Fruit fly (Drosophila melanogaster): ENCODE data around the gene Aven.

Gene Aven

dm6 chrX:12666471-12666884 lies 37.0 kb upstream of the Aven start (continued):
- TF ChIP-seq otp (GFP tag; IDR thresholded peaks at IDR 0.05) (peak; percentile 93), Eip74EF (GFP tag; optimal IDR thresholded peaks at IDR 0.05) (peak in 1 of 2 experiments; percentile 91), CG11695 (GFP tag; IDR thresholded peaks at IDR 0.05) (peak; percentile 96), pan (optimal IDR thresholded peaks at IDR 0.05) (no peak), pan (GFP tag; optimal IDR thresholded peaks at IDR 0.05 in 1 of 2, IDR thresholded peaks at IDR 0.05 in 1 of 2) (peak in 1 of 2 experiments; percentile 97), Dp (GFP tag; optimal IDR thresholded peaks at IDR 0.05) (no peak), dpn (GFP tag; optimal IDR thresholded peaks at IDR 0.05) (peak; percentile 85 to 95), en (GFP tag; optimal IDR thresholded peaks at IDR 0.05) (peak; percentile 43), GATAe (GFP tag; conservative IDR thresholded peaks at IDR 0.05) (peak; percentile 96), CG4360 (GFP tag; IDR thresholded peaks at IDR 0.05) (peak; percentile 61), mam (GFP tag; optimal IDR thresholded peaks at IDR 0.05) (peak; percentile 81), CG13775 (GFP tag; optimal IDR thresholded peaks at IDR 0.05) (peak; percentile 95), CG8944 (GFP tag; optimal IDR thresholded peaks at IDR 0.05) (peak; percentile 56), usp (GFP tag; optimal IDR thresholded peaks at IDR 0.05) (no peak), stwl (tag; optimal IDR thresholded peaks at IDR 0.05) (peak; percentile 86), ssp (GFP tag; IDR thresholded peaks at IDR 0.05) (peak; percentile 87), CG11093 (GFP tag; IDR thresholded peaks at IDR 0.05) (peak; percentile 90), CG6272 (GFP tag; IDR thresholded peaks at IDR 0.05) (peak; percentile 88), CG10959 (GFP tag; IDR thresholded peaks at IDR 0.05) (peak; percentile 96), ham (GFP tag; IDR thresholded peaks at IDR 0.05) (peak; percentile 86; the same call in 1 of the 2 replicates), CG10979 (tag; optimal IDR thresholded peaks at IDR 0.05) (peak; percentile 98), crc (GFP tag; optimal IDR thresholded peaks at IDR 0.05) (peak; percentile 62), Usf (GFP tag; optimal IDR thresholded peaks at IDR 0.05) (peak; percentile 90), Meics (GFP tag; optimal IDR thresholded peaks at IDR 0.05) (peak; percentile 94), danr (GFP tag; IDR thresholded peaks at IDR 0.05) (peak; percentile 90), Hr78 (GFP tag; optimal IDR thresholded peaks at IDR 0.05) (peak in 1 of 2 experiments; percentile 86), ftz-f1 (GFP tag; optimal IDR thresholded peaks at IDR 0.05) (no peak), CG12659 (GFP tag; optimal IDR thresholded peaks at IDR 0.05) (peak; percentile 96), ATbp (GFP tag; optimal IDR thresholded peaks at IDR 0.05) (peak; percentile 90), nerfin-2 (GFP tag; IDR thresholded peaks at IDR 0.05; ENCODE audit: partially characterized antibody) (no peak), Atf6 (GFP tag; IDR thresholded peaks at IDR 0.05) (peak; percentile 94), CG12769 (tag; optimal IDR thresholded peaks at IDR 0.05) (peak; percentile 40), CG2116 (GFP tag; optimal IDR thresholded peaks at IDR 0.05) (peak; percentile 77), CG1792 (GFP tag; optimal IDR thresholded peaks at IDR 0.05) (peak; percentile 71), MESR4 (GFP tag; optimal IDR thresholded peaks at IDR 0.05) (peak; percentile 24), Antp (GFP tag; optimal IDR thresholded peaks at IDR 0.05) (peak; percentile 67), CG7839 (tag; optimal IDR thresholded peaks at IDR 0.05) (peak; percentile 98), Elba2 (GFP tag; optimal IDR thresholded peaks at IDR 0.05) (peak; percentile 80), HmgD (GFP tag; optimal IDR thresholded peaks at IDR 0.05) (no peak), dm (GFP tag; optimal IDR thresholded peaks at IDR 0.05) (peak; percentile 87), ind (GFP tag; optimal IDR thresholded peaks at IDR 0.05) (peak; percentile 93), salm (tag; optimal IDR thresholded peaks at IDR 0.05) (peak; percentile 95), Hey (tag; optimal IDR thresholded peaks at IDR 0.05) (peak; percentile 39), CG10431 (GFP tag; optimal IDR thresholded peaks at IDR 0.05) (peak; percentile 93), croc (GFP tag; conservative IDR thresholded peaks at IDR 0.05) (peak; percentile 95), fru (optimal IDR thresholded peaks at IDR 0.05) (no peak), CG9437 (GFP tag; optimal IDR thresholded peaks at IDR 0.05) (peak; percentile 90), CG4730 (GFP tag; IDR thresholded peaks at IDR 0.05) (peak; percentile 94), CG6791 (GFP tag; IDR thresholded peaks at IDR 0.05; ENCODE audit: partially characterized antibody) (no peak), wdn (GFP tag; IDR thresholded peaks at IDR 0.05) (peak; percentile 90), bsh (GFP tag; optimal IDR thresholded peaks at IDR 0.05) (peak; percentile 45 to 99)
